Fruit fly (Drosophila melanogaster) S2 (cell line): ENCODE data around the gene Tsp26A.

Experiments
- CG8478 ChIP-seq: fragments of >200 bp; optimal IDR thresholded peaks from 2 replicates; lab custom pipeline; 2018
- CTCF ChIP-seq, 2 experiments: fragments of >200 bp; optimal IDR thresholded peaks; 2 replicates each; lab custom pipeline; 2018

Gene Tsp26A

dm6 chr2L:5986094-5986493 lies 13.9 kb upstream of the Tsp26A start, which contains the start of gene ifc:
ifc (plus strand) TSS chr2L:5986348.
- TF ChIP-seq CTCF (optimal IDR thresholded peaks at IDR 0.05; lab: Kevin White, UChicago): peak; percentile 28 to 48
- no peak for TF ChIP-seq CG8478

DNA sequence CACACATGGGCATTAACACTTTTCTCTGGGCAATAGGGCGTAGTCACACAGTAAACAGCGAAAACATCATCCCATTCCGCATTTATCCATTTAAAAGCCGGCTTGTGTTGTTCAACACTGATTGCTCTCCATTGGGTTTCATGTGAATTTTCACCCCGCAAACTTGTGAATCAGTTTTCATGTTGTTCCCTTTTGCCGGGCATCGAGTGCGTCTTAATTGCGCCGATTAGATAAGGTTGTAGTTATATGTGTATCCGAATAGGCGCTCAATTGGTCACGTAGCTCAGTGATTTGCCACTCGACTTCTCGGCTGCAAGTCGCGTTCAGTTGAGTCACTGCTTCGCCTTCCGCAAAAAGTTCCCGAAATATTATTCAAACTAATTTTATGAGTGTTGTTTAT lies 13.1 kb upstream of the Tsp26A start:
- TF ChIP-seq CTCF (optimal IDR thresholded peaks at IDR 0.05; lab: Kevin White, UChicago) (no peak), CG8478 (no peak)

- TF ChIP-seq CTCF (optimal IDR thresholded peaks at IDR 0.05; lab: Kevin White, UChicago): no peak
- TF ChIP-seq CG8478: no peak
Measured at dm6 chr2L:5988115-5989092, 11.6 kb upstream of the Tsp26A start.

DNA sequence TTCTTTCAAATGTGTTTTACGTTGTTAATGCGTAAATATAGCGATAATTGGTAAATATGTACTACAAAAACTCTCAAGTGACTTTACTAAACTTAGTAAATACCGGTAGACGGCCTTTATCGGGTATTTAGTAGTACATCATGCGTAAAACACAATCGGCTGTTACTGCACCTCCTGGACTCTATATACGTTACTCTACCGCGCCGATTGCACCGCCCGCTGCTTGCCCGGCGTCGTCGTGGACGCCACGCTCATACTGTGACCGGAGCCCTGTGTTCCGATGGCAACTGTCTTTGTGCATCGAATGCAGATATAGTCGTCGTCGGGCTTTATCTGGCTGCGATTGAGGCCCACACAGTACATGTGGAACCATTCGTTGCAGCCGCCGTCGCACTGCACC lies 9.6 kb upstream of the Tsp26A start:
- TF ChIP-seq CG8478 (no peak), CTCF (optimal IDR thresholded peaks at IDR 0.05; lab: Kevin White, UChicago) (no peak)

DNA sequence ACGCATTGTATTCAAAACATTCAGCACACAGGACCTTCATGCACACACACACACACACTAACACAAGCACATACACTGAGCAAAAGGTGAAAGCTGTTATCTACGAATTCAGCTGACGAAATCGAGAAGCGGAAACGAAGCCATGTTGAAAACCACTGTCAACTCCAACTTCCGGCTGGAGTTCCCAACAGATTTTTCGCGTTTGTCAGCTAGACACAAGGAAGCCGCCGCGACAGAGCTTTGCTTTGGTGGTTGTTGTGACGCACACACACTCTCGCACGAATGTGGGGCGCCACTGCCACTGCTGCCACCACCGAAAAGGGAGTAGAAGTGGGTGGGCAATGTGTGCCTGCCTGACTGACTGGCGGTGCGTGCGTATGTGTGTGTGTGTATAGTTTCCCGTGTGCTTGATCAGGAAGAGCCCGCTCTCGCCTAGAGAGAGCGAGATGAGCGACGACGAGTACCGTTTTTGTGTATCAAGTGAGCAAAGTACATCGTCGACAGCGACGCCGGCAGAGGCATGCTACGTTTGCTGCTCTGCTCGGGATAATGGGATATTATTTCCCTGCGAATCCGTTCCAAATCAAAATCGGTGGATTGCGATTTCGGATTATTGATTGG lies 2.3 kb upstream of the Tsp26A start:
- no peak for TF ChIP-seq CG8478
- no peak for TF ChIP-seq CTCF (optimal IDR thresholded peaks at IDR 0.05; lab: Kevin White, UChicago)

DNA sequence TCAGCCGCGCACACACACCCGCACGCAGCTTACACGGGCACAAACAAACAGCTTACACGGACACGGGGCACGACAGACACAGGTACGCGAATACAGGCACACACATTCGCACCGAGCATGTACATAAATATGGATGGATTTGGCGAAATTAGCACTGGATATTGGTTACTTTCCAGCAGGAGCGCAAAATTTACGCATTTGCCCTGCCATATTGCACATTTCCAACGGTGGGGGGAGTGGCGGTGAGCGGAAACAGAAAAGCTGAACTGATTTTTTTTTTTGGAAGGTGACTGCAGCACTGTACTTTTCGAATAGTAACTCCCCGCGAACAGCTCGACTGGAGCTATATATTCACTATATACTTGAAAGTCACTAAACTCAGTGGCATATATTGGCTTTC lies 1.6 kb upstream of the Tsp26A start:
- no peak for TF ChIP-seq CTCF (optimal IDR thresholded peaks at IDR 0.05; lab: Kevin White, UChicago)
- no peak for TF ChIP-seq CG8478

- TF ChIP-seq CTCF (optimal IDR thresholded peaks at IDR 0.05; lab: Kevin White, UChicago) (peak in 1 of 2 experiments; percentile 7), CG8478 (no peak)
Measured at dm6 chr2L:5999247-5999646, 781 bp upstream of the Tsp26A start, which contains the start of gene Kdm5. Kdm5 (minus strand) TSS chr2L:5999501.

- TF ChIP-seq CTCF (optimal IDR thresholded peaks at IDR 0.05; lab: Kevin White, UChicago): no peak
Measured at dm6 chr2L:6006508-6007232, 6.6 kb downstream of the Tsp26A start, which contains the start of gene Gal. Gal (minus strand) TSS chr2L:6006827.

dm6 chr2L:6012303-6013070 lies 12.5 kb downstream of the Tsp26A start, which contains the start of gene CG9098:
CG9098 (minus strand) TSS chr2L:6012338.
- no peak for TF ChIP-seq CG8478

DNA sequence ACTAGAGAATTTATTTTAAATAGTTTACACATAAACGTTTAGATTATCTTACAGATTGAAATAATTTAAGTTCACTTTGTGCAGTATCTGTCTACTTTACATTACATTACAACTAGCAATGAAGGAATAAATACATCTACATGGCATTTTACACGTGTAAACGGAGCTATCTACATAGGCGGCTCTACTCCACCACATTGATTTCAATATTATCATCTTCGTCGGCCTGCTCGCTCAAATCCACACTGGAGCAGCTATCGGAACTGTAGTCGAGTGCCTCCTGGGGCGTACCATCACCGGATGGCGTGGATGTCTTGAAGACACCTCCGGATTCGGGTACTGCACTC lies 13.0 kb downstream of the Tsp26A start:
- TF ChIP-seq CTCF (optimal IDR thresholded peaks at IDR 0.05; lab: Kevin White, UChicago) (peak; percentile 24 to 34), CG8478 (no peak)

- TF ChIP-seq CG8478 (no peak), CTCF (optimal IDR thresholded peaks at IDR 0.05; lab: Kevin White, UChicago) (no peak)
Measured at dm6 chr2L:6019352-6020131, 19.5 kb downstream of the Tsp26A start, which contains the start of gene H2.0. H2.0 (minus strand) TSS chr2L:6019402.

- TF ChIP-seq CTCF (optimal IDR thresholded peaks at IDR 0.05; lab: Kevin White, UChicago): no peak
- TF ChIP-seq CG8478: no peak
Measured at dm6 chr2L:6020535-6020934, 20.5 kb downstream of the Tsp26A start, which contains the start of gene CG13996. CG13996 (plus strand) TSS chr2L:6020835.

dm6 chr2L:6022793-6023192 lies 22.8 kb downstream of the Tsp26A start:
- TF ChIP-seq CTCF (optimal IDR thresholded peaks at IDR 0.05; lab: Kevin White, UChicago) (no peak), CG8478 (no peak)

dm6 chr2L:6024345-6024907 lies 24.4 kb downstream of the Tsp26A start, which contains the start of gene CG9107:
CG9107 (minus strand) TSS chr2L:6024539.
- TF ChIP-seq CTCF (optimal IDR thresholded peaks at IDR 0.05; lab: Kevin White, UChicago): peak in 1 of 2 experiments; percentile 37
- TF ChIP-seq CG8478: no peak
